Worm (Caenorhabditis elegans) whole organism, L4 larva: ENCODE measurements around the gene idh-1.

Source experiments
- R02D3.7 ChIP-seq: fragments of 150-350 bp; sonication (generic microtip); optimal IDR thresholded peaks from 3 replicates; lab custom pipeline; 2014; ENCODE audit warnings: missing biosample characterization, missing genetic modification characterization
- T20F7.1 ChIP-seq: fragments of 200-800 bp; sonication (Bioruptor generic); optimal IDR thresholded peaks from 2 replicates; lab custom pipeline; 2018; ENCODE audit warnings: mild to moderate bottlenecking, missing genetic modification characterization, missing compliant biosample characterization
- Y48G9A.11 ChIP-seq: fragments of 200-800 bp; sonication (Bioruptor generic); IDR thresholded peaks from 2 replicates; pipeline ENCODE4 v1.3.6; 2022; ENCODE audit warnings: missing genetic modification reagents, missing genetic modification characterization, missing compliant biosample characterization
- ZK337.2 ChIP-seq: fragments of 200-800 bp; sonication (Bioruptor generic); IDR thresholded peaks from 2 replicates; pipeline ENCODE4 v1.3.6; 2022; ENCODE audit warnings: missing genetic modification reagents, missing genetic modification characterization, missing compliant biosample characterization
- ZK546.5 ChIP-seq, 2 experiments: sonication (generic microtip); optimal IDR thresholded peaks; 2 replicates each; lab custom pipeline; 2017; ENCODE audit warnings: missing biosample characterization in 2 of 2, missing genetic modification characterization in 2 of 2
- aha-1 ChIP-seq: fragments of 150-350 bp; peaks from one replicate; lab custom pipeline; 2014; ENCODE audit warnings: missing biosample characterization, missing genetic modification characterization
- arid-1 ChIP-seq: fragments of 200-800 bp; sonication (Bioruptor generic); conservative IDR thresholded peaks from 2 replicates; pipeline ENCODE4 v1.3.6; 2022; ENCODE audit warnings: missing genetic modification reagents, missing genetic modification characterization, missing compliant biosample characterization
- attf-4 ChIP-seq: sonication (generic microtip); optimal IDR thresholded peaks from 3 replicates; lab custom pipeline; 2017; ENCODE audit warnings: missing biosample characterization, missing genetic modification characterization
- ceh-44 ChIP-seq: fragments of 200-800 bp; sonication (Bioruptor generic); IDR thresholded peaks from 2 replicates; pipeline ENCODE4 v1.3.6; 2022; ENCODE audit warnings: missing genetic modification reagents, missing genetic modification characterization, missing compliant biosample characterization
- ceh-62 ChIP-seq: sonication (generic microtip); optimal IDR thresholded peaks from 2 replicates; lab custom pipeline; 2017; ENCODE audit warnings: missing biosample characterization, missing genetic modification characterization
- cey-2 ChIP-seq: sonication (generic microtip); optimal IDR thresholded peaks from 3 replicates; lab custom pipeline; 2017; ENCODE audit warnings: missing genetic modification characterization, mild to moderate bottlenecking, missing compliant biosample characterization, antibody characterized with exemption, borderline replicate concordance; ENCODE audit not compliant: insufficient read depth
- ctbp-1 ChIP-seq: fragments of 200-800 bp; sonication (Bioruptor generic); IDR thresholded peaks from 2 replicates; pipeline ENCODE4 v1.3.6; 2022; ENCODE audit warnings: missing genetic modification reagents, missing genetic modification characterization, missing compliant biosample characterization
- daf-16 ChIP-seq, 3 experiments: sonication (generic microtip); optimal IDR thresholded peaks; 2 replicates each; lab custom pipeline; 2016 to 2017; ENCODE audit warnings: missing genetic modification characterization in 3 of 3, missing genetic modification reagents in 3 of 3, mild to moderate bottlenecking in 2 of 3, missing compliant biosample characterization in 2 of 3, missing biosample characterization in 1 of 3, moderate library complexity in 1 of 3
- daf-19 ChIP-seq: fragments of 200-800 bp; sonication (Bioruptor generic); conservative IDR thresholded peaks from 2 replicates; pipeline ENCODE4 v1.3.6; 2022; ENCODE audit warnings: missing genetic modification characterization, missing compliant biosample characterization
- daf-8 ChIP-seq: fragments of 200-800 bp; sonication (Bioruptor generic); IDR thresholded peaks from 2 replicates; pipeline ENCODE4 v1.3.6; 2022; ENCODE audit warnings: missing genetic modification characterization, missing compliant biosample characterization
- dmd-9 ChIP-seq: fragments of 200-800 bp; sonication (Bioruptor generic); IDR thresholded peaks from 2 replicates; pipeline ENCODE4 v1.3.6; 2022; ENCODE audit warnings: missing genetic modification reagents, missing genetic modification characterization, missing compliant biosample characterization
- dpl-1 ChIP-seq: fragments of 150-350 bp; optimal IDR thresholded peaks from 2 replicates; lab custom pipeline; 2014; ENCODE audit warnings: missing biosample characterization, missing genetic modification reagents, missing genetic modification characterization
- duxl-1 ChIP-seq: sonication (generic microtip); optimal IDR thresholded peaks from 2 replicates; lab custom pipeline; 2016; ENCODE audit warnings: mild to moderate bottlenecking, missing genetic modification characterization, moderate library complexity, missing compliant biosample characterization; ENCODE audit not compliant: poor library complexity
- egl-43 ChIP-seq: fragments of 200-800 bp; sonication (Bioruptor generic); IDR thresholded peaks from 2 replicates; pipeline ENCODE4 v1.3.6; 2022; ENCODE audit warnings: missing genetic modification reagents, missing genetic modification characterization, missing compliant biosample characterization
- hif-1 ChIP-seq, 2 experiments: sonication (generic microtip); optimal IDR thresholded peaks; 2 replicates each; lab custom pipeline; 2016 to 2017; ENCODE audit warnings: missing compliant biosample characterization in 2 of 2, missing genetic modification characterization in 2 of 2, missing genetic modification reagents in 2 of 2, missing genotype in 2 of 2, mild to moderate bottlenecking in 1 of 2
- hlh-11 ChIP-seq: fragments of 200-800 bp; sonication (Bioruptor generic); optimal IDR thresholded peaks from 2 replicates; lab custom pipeline; 2018; ENCODE audit warnings: mild to moderate bottlenecking, missing genetic modification characterization, missing compliant biosample characterization
- hlh-30 ChIP-seq: sonication (generic microtip); optimal IDR thresholded peaks from 2 replicates; lab custom pipeline; 2017; ENCODE audit warnings: antibody characterized with exemption, mild to moderate bottlenecking, missing genetic modification characterization, missing compliant biosample characterization; ENCODE audit not compliant: insufficient read depth
- lin-1 ChIP-seq: fragments of 200-800 bp; sonication (Bioruptor generic); IDR thresholded peaks from 2 replicates; pipeline ENCODE4 v1.3.6; 2022; ENCODE audit warnings: missing genetic modification reagents, missing genetic modification characterization, missing compliant biosample characterization
- lin-15B ChIP-seq: fragments of 150-350 bp; sonication (generic microtip); optimal IDR thresholded peaks from 3 replicates; lab custom pipeline; 2014; ENCODE audit warnings: missing biosample characterization, missing genetic modification characterization
- lin-38 ChIP-seq: fragments of 200-800 bp; sonication (Bioruptor generic); IDR thresholded peaks from 2 replicates; pipeline ENCODE4 v1.3.6; 2022; ENCODE audit warnings: missing genetic modification reagents, missing genetic modification characterization, missing compliant biosample characterization
- lin-39 ChIP-seq: fragments of 150-350 bp; optimal IDR thresholded peaks from 2 replicates; lab custom pipeline; 2014; ENCODE audit warnings: missing biosample characterization, missing genetic modification reagents, missing genetic modification characterization
- lir-3 ChIP-seq: sonication (generic microtip); optimal IDR thresholded peaks from 2 replicates; lab custom pipeline; 2016; ENCODE audit warnings: mild to moderate bottlenecking, missing genetic modification characterization, missing compliant biosample characterization
- lsy-2 ChIP-seq, 2 experiments: fragments of 150-350 bp in 1 of 2; sonication (generic microtip) in 1 of 2; optimal IDR thresholded peaks; 2 replicates each; lab custom pipeline; 2014 to 2017; ENCODE audit warnings: missing biosample characterization in 2 of 2, missing genetic modification characterization in 2 of 2
- mdl-1 ChIP-seq, 2 experiments: fragments of 150-350 bp in 1 of 2; sonication (generic microtip) in 1 of 2; optimal IDR thresholded peaks; 2 replicates each; lab custom pipeline; 2014 to 2017; ENCODE audit warnings: missing biosample characterization in 2 of 2, missing genetic modification characterization in 2 of 2
- mdt-29 ChIP-seq: fragments of 200-800 bp; sonication (Bioruptor generic); IDR thresholded peaks from 2 replicates; pipeline ENCODE4 v1.3.6; 2022; ENCODE audit warnings: missing genetic modification reagents, missing genetic modification characterization, missing compliant biosample characterization
- mes-2 ChIP-seq: sonication (generic microtip); optimal IDR thresholded peaks from 2 replicates; lab custom pipeline; 2016; ENCODE audit warnings: missing genotype, mild to moderate bottlenecking, missing genetic modification characterization, missing compliant biosample characterization; ENCODE audit not compliant: poor library complexity, severe bottlenecking
- mxl-2 ChIP-seq: fragments of 200-800 bp; sonication (Bioruptor generic); conservative IDR thresholded peaks from 2 replicates; pipeline ENCODE4 v1.3.6; 2022; ENCODE audit warnings: missing genetic modification reagents, missing genetic modification characterization, missing compliant biosample characterization
- nhr-10 ChIP-seq: fragments of 150-350 bp; optimal IDR thresholded peaks from 2 replicates; lab custom pipeline; 2014; ENCODE audit warnings: missing biosample characterization, missing genetic modification characterization
- nhr-102 ChIP-seq: sonication (generic microtip); optimal IDR thresholded peaks from 2 replicates; lab custom pipeline; 2016; ENCODE audit warnings: mild to moderate bottlenecking, missing genetic modification characterization, moderate library complexity, missing compliant biosample characterization
- nhr-11 ChIP-seq: fragments of 150-350 bp; optimal IDR thresholded peaks from 2 replicates; lab custom pipeline; 2014; ENCODE audit warnings: missing biosample characterization, missing genetic modification characterization
- nhr-25 ChIP-seq: sonication (generic microtip); optimal IDR thresholded peaks from 2 replicates; lab custom pipeline; 2017; ENCODE audit warnings: missing genetic modification characterization, mild to moderate bottlenecking, missing compliant biosample characterization, antibody characterized with exemption, moderate library complexity, borderline replicate concordance; ENCODE audit not compliant: insufficient read depth
- nhr-41 ChIP-seq: fragments of 200-800 bp; sonication (Bioruptor generic); IDR thresholded peaks from 2 replicates; pipeline ENCODE4 v1.3.6; 2022; ENCODE audit warnings: missing genetic modification reagents, missing genetic modification characterization, missing compliant biosample characterization
- nhr-48 ChIP-seq: sonication (generic microtip); optimal IDR thresholded peaks from 2 replicates; lab custom pipeline; 2016; ENCODE audit warnings: mild to moderate bottlenecking, missing genetic modification characterization, missing compliant biosample characterization
- nhr-77 ChIP-seq: fragments of 150-350 bp; optimal IDR thresholded peaks from 2 replicates; lab custom pipeline; 2014; ENCODE audit warnings: missing biosample characterization, missing genetic modification characterization
- php-3 ChIP-seq: fragments of 200-800 bp; sonication (Bioruptor generic); IDR thresholded peaks from 2 replicates; pipeline ENCODE4 v1.3.6; 2022; ENCODE audit warnings: missing genetic modification reagents, missing genetic modification characterization, missing compliant biosample characterization
- skn-1 ChIP-seq: fragments of 150-350 bp; optimal IDR thresholded peaks from 2 replicates; lab custom pipeline; 2014; ENCODE audit warnings: missing biosample characterization, missing genetic modification characterization
- snpc-1.2 ChIP-seq: fragments of 200-800 bp; sonication (Bioruptor generic); IDR thresholded peaks from 2 replicates; pipeline ENCODE4 v1.3.6; 2022; ENCODE audit warnings: missing genetic modification reagents, missing genetic modification characterization, missing compliant biosample characterization
- spr-1 ChIP-seq: sonication (generic microtip); optimal IDR thresholded peaks from 2 replicates; lab custom pipeline; 2016; ENCODE audit warnings: mild to moderate bottlenecking, missing genetic modification characterization, missing compliant biosample characterization
- unc-62 ChIP-seq, 3 experiments: fragments of 150-350 bp in 1 of 3; sonication (generic microtip); optimal IDR thresholded peaks in 2 of 3; peaks in 1 of 3; 1 replicate in 1 of 3; 2 replicates in 2 of 3; lab custom pipeline; 2014 to 2017; ENCODE audit warnings: missing biosample characterization in 3 of 3, missing genetic modification characterization in 3 of 3, missing genetic modification reagents in 3 of 3, missing genotype in 1 of 3
- zag-1 ChIP-seq: fragments of 150-350 bp; optimal IDR thresholded peaks from 2 replicates; lab custom pipeline; 2014; ENCODE audit warnings: missing biosample characterization, missing genetic modification characterization
- zfp-2 ChIP-seq: sonication (generic microtip); optimal IDR thresholded peaks from 2 replicates; lab custom pipeline; 2016; ENCODE audit warnings: mild to moderate bottlenecking, missing genetic modification characterization, missing compliant biosample characterization
- zfp-3 ChIP-seq: fragments of 200-800 bp; sonication (Bioruptor generic); conservative IDR thresholded peaks from 2 replicates; pipeline ENCODE4 v1.3.6; 2022; ENCODE audit warnings: missing genetic modification reagents, missing genetic modification characterization, missing compliant biosample characterization
- zip-2 ChIP-seq: fragments of 150-350 bp; optimal IDR thresholded peaks from 2 replicates; lab custom pipeline; 2014; ENCODE audit warnings: missing biosample characterization, missing genetic modification characterization
- ztf-7 ChIP-seq: fragments of 150-350 bp; optimal IDR thresholded peaks from 2 replicates; lab custom pipeline; 2014; ENCODE audit warnings: missing biosample characterization, missing genetic modification characterization

The idh-1 gene

ce11 chrIV:9440880-9441336, at the start of gene idh-1 (continued):
- TF ChIP-seq zfp-3 (no peak), mdt-29 (GFP tag; lab: Robert Waterston, UW) (no peak; the same call in 1 of the 2 replicates), ZK337.2 (GFP tag; lab: Robert Waterston, UW) (no peak), zfp-2 (tag; lab: Kevin White, UChicago) (no peak), ceh-62 (tag; lab: Kevin White, UChicago) (no peak), ztf-7 (tag; lab: Kevin White, UChicago) (no peak), skn-1 (no peak), nhr-10 (tag; lab: Kevin White, UChicago) (peak; percentile 32), nhr-48 (no peak), nhr-102 (tag; lab: Kevin White, UChicago) (peak; percentile 29), daf-16 (GFP tag; optimal IDR thresholded peaks at IDR 0.05; lab: Kevin White, UChicago) (no peak), daf-16 (tag; optimal IDR thresholded peaks at IDR 0.05; lab: Kevin White, UChicago) (peak; percentile 8), attf-4 (no peak), snpc-1.2 (GFP tag; lab: Robert Waterston, UW) (peak; percentile 46; the same call in 1 of the 2 replicates), ceh-44 (no peak), dmd-9 (GFP tag; lab: Robert Waterston, UW) (no peak), lir-3 (tag; lab: Kevin White, UChicago) (no peak), hif-1 (tag; optimal IDR thresholded peaks at IDR 0.05; lab: Kevin White, UChicago) (peak in 1 of 2 experiments; percentile 20), lin-38 (GFP tag; lab: Robert Waterston, UW) (peak; percentile 57), mxl-2 (GFP tag; lab: Robert Waterston, UW) (no peak), daf-19 (GFP tag; lab: Robert Waterston, UW) (no peak), hlh-11 (tag; lab: Kevin White, UChicago) (peak; percentile 37), lin-15B (tag; lab: Kevin White, UChicago) (no peak), ZK546.5 (tag; optimal IDR thresholded peaks at IDR 0.05; lab: Kevin White, UChicago) (no peak), zag-1 (no peak), dpl-1 (GFP tag; lab: Kevin White, UChicago) (peak; percentile 71), nhr-25 (peak; percentile 88), mdl-1 (tag; optimal IDR thresholded peaks at IDR 0.05; lab: Kevin White, UChicago) (peak in 1 of 2 experiments; percentile 14), lin-39 (tag; lab: Kevin White, UChicago) (no peak), zip-2 (no peak), ctbp-1 (GFP tag; lab: Robert Waterston, UW) (no peak), duxl-1 (tag; lab: Kevin White, UChicago) (no peak), daf-8 (GFP tag; lab: Robert Waterston, UW) (no peak), php-3 (GFP tag; lab: Robert Waterston, UW) (no peak), hlh-30 (tag; lab: Kevin White, UChicago) (peak; percentile 44), nhr-41 (GFP tag; lab: Robert Waterston, UW) (no peak), arid-1 (GFP tag; lab: Robert Waterston, UW) (no peak), nhr-77 (tag; lab: Kevin White, UChicago) (no peak), cey-2 (no peak), mes-2 (tag; lab: Kevin White, UChicago) (no peak), R02D3.7 (no peak), lin-1 (GFP tag; lab: Robert Waterston, UW) (no peak), T20F7.1 (GFP tag; lab: Kevin White, UChicago) (peak; percentile 24), Y48G9A.11 (GFP tag; lab: Robert Waterston, UW) (no peak), aha-1 (peak; percentile 34), unc-62 (GFP tag; optimal IDR thresholded peaks at IDR 0.05 in 1 of 2; lab: Kevin White, UChicago) (peak in 1 of 2 experiments; percentile 84), unc-62 (tag; optimal IDR thresholded peaks at IDR 0.05; lab: Kevin White, UChicago) (no peak), egl-43 (GFP tag; lab: Robert Waterston, UW) (no peak; the same call in 1 of the 2 replicates), lsy-2 (tag; optimal IDR thresholded peaks at IDR 0.05; lab: Kevin White, UChicago) (no peak), spr-1 (tag; lab: Kevin White, UChicago) (no peak), nhr-11 (tag; lab: Kevin White, UChicago) (peak; percentile 86)
